Fruit fly (Drosophila melanogaster): ENCODE data around the gene CG14020.

CG14020 gene

DNA sequence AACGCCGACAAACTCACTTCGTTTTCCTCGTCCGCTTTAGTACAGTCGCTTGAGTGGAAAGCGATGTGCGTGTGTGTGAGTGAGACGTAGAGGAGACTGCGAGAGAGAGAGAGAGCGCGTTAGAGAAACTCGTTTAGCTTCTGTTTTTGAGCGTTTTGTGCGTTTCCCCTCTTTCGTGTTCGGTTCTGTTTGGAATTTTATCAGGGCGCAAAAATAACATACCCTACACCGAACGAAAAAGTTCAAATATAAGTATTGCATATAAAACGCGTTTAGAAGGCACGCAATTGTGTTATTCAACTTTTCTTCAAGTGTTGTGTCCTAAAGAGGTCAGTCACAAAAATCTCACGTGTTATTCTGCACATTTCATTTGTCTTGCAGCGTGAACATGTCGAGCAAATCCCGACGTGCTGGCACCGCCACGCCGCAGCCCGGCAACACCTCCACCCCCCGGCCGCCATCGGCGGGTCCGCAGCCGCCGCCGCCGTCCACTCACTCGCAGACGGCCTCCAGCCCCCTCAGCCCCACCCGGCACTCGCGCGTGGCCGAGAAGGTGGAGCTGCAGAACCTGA, 25.5 kb downstream of the CG14020 start:
- TF ChIP-seq CG17806 (tag; optimal IDR thresholded peaks at IDR 0.05) (peak; percentile 25), CG12605 (GFP tag; IDR thresholded peaks at IDR 0.05) (no peak), CG15710 (tag; optimal IDR thresholded peaks at IDR 0.05) (no peak), CG4496 (GFP tag; IDR thresholded peaks at IDR 0.05) (peak; percentile 80), CG8301 (tag; optimal IDR thresholded peaks at IDR 0.05) (no peak), CG34367 (tag; optimal IDR thresholded peaks at IDR 0.05) (no peak), gl (tag; optimal IDR thresholded peaks at IDR 0.05) (no peak), fd96Ca (GFP tag; IDR thresholded peaks at IDR 0.05) (peak; percentile 70; the same call in 1 of the 3 replicates), Ets98B (GFP tag; IDR thresholded peaks at IDR 0.05) (peak; percentile 63; the same call in 1 of the 2 replicates), D1 (tag; optimal IDR thresholded peaks at IDR 0.05) (no peak), Pif1A (GFP tag; optimal IDR thresholded peaks at IDR 0.05) (no peak), Pif1B (GFP tag; optimal IDR thresholded peaks at IDR 0.05) (no peak), CG32121 (GFP tag; IDR thresholded peaks at IDR 0.05) (peak; percentile 82), CG14655 (GFP tag; optimal IDR thresholded peaks at IDR 0.05) (no peak), CG9948 (tag; optimal IDR thresholded peaks at IDR 0.05) (no peak), EcR (GFP tag; optimal IDR thresholded peaks at IDR 0.05) (peak; percentile 58), Snoo (tag; optimal IDR thresholded peaks at IDR 0.05) (peak; percentile 8), rn (GFP tag; IDR thresholded peaks at IDR 0.05) (no peak), CG13204 (GFP tag; optimal IDR thresholded peaks at IDR 0.05) (no peak), CG10348 (GFP tag; IDR thresholded peaks at IDR 0.05) (no peak), CG8159 (tag; optimal IDR thresholded peaks at IDR 0.05) (no peak)

DNA sequence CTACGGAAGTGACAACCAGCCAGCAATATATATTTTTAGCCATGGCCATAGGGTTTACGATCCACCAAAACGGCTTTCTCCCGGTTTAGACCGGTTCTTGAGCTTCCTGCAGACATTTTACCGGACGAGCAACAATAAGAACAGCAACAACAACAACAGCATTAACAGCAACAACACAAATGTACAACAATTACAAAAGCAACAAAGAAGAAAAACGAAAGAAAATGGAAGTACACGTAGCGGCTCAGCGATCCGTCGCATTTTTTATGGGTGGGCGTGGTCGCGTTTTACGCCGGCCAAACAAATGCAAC, 28.6 kb downstream of the CG14020 start:
- TF ChIP-seq CG10348 (GFP tag; IDR thresholded peaks at IDR 0.05) (no peak), CG14655 (GFP tag; optimal IDR thresholded peaks at IDR 0.05) (no peak), Snoo (tag; optimal IDR thresholded peaks at IDR 0.05) (no peak), CG4496 (GFP tag; IDR thresholded peaks at IDR 0.05) (no peak), gl (tag; optimal IDR thresholded peaks at IDR 0.05) (peak; percentile 5), CG13204 (GFP tag; optimal IDR thresholded peaks at IDR 0.05) (peak; percentile 25), Ets98B (GFP tag; IDR thresholded peaks at IDR 0.05) (no peak), D1 (tag; optimal IDR thresholded peaks at IDR 0.05) (no peak), EcR (GFP tag; optimal IDR thresholded peaks at IDR 0.05) (no peak)

DNA sequence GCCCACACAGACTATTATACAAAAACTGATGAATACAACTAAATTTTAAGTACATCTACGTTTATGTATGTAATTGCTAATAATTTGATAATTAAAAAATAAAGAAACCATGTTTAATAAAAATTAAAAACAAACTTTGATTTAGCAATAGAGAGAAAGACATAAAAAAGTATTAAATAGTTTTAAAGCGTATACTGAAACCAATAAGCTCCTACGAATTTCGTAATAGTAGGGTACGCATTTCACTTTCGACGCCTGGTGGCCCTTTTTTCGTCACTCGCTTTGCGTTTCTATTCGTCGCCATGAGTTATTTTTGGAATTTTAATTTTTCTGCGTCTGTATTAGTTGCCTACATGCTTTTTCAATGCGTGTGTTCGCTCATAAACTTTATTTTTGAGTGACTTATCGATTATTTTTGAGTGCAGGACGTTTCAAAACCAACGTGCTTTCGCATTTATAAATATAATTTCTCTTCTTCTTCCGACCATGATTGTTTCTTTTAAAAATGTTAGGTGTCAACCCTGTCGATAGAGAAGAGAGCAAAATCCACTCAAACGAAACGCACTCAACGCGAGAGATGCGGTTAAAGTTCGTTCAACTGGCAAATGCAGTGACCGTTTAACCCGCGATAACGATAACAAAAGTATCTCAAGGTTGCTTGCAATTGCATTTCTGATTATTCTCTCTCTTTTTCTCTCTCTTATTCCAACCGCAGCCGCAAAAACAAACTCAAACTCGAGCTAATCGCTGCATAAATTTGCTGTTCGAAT, 29.2 kb downstream of the CG14020 start, which contains the start of gene Oscillin:
Gene Oscillin (plus strand): TSS at position 569 of the 770 bp plus-strand sequence.
- peak; percentile 85 for TF ChIP-seq CG8159 (tag; optimal IDR thresholded peaks at IDR 0.05)
- TF ChIP-seq CG9948 (tag; optimal IDR thresholded peaks at IDR 0.05), result peak; percentile 56
- TF ChIP-seq Pif1B (GFP tag; optimal IDR thresholded peaks at IDR 0.05), result peak; percentile 73
- TF ChIP-seq Pif1A (GFP tag; optimal IDR thresholded peaks at IDR 0.05), result peak; percentile 67
- peak; percentile 29 for TF ChIP-seq CG15710 (tag; optimal IDR thresholded peaks at IDR 0.05)
- peak; percentile 77 for TF ChIP-seq CG8301 (tag; optimal IDR thresholded peaks at IDR 0.05)
- peak; percentile 100 for TF ChIP-seq EcR (GFP tag; optimal IDR thresholded peaks at IDR 0.05)
- peak; percentile 61 for TF ChIP-seq fd96Ca (GFP tag; IDR thresholded peaks at IDR 0.05)
- TF ChIP-seq D1 (tag; optimal IDR thresholded peaks at IDR 0.05), result no peak
- TF ChIP-seq CG4496 (GFP tag; IDR thresholded peaks at IDR 0.05), result peak; percentile 46; the same call in 1 of the 3 replicates
- no peak for TF ChIP-seq CG10348 (GFP tag; IDR thresholded peaks at IDR 0.05)
- TF ChIP-seq CG12605 (GFP tag; IDR thresholded peaks at IDR 0.05), result peak; percentile 75
- no peak for TF ChIP-seq CG13204 (GFP tag; optimal IDR thresholded peaks at IDR 0.05)
- peak; percentile 79 for TF ChIP-seq CG32121 (GFP tag; IDR thresholded peaks at IDR 0.05)
- TF ChIP-seq rn (GFP tag; IDR thresholded peaks at IDR 0.05), result peak; percentile 55; the same call in 1 of the 2 replicates
- peak; percentile 65 for TF ChIP-seq Snoo (tag; optimal IDR thresholded peaks at IDR 0.05)
- TF ChIP-seq gl (tag; optimal IDR thresholded peaks at IDR 0.05), result no peak
- TF ChIP-seq CG14655 (GFP tag; optimal IDR thresholded peaks at IDR 0.05), result peak; percentile 89
- 0 out of 2 replicates have a peak, but pooled peaks have one; percentile 34 for TF ChIP-seq Ets98B (GFP tag; IDR thresholded peaks at IDR 0.05)
- TF ChIP-seq CG17806 (tag; optimal IDR thresholded peaks at IDR 0.05), result peak; percentile 76
- TF ChIP-seq CG34367 (tag; optimal IDR thresholded peaks at IDR 0.05), result peak; percentile 4

DNA sequence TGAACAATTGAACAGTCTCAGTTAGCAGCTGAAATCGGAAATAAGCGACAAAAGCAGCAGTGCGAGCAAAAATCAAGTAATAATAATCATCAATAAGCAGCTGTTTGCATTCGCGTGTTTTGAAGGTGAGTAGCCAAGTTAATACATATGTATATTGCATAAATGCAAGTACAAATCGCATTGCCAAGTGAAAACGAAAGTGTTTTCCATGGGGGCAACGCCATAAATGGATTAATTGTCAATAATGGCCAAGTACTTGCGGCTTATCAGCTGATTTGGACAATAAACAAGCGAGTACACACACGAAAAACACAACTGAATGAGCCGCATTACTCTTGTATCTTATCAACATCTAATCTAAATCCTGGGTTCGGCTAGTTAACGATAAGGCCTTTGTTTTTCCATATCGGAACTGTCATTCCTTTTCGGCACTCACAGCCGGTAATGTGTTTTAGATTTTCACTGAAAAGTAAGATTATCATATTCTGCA, 29.8 kb downstream of the CG14020 start:
- TF ChIP-seq Pif1B (GFP tag; optimal IDR thresholded peaks at IDR 0.05) (no peak), gl (tag; optimal IDR thresholded peaks at IDR 0.05) (no peak), EcR (GFP tag; optimal IDR thresholded peaks at IDR 0.05) (no peak), CG12605 (GFP tag; IDR thresholded peaks at IDR 0.05) (no peak), CG15710 (tag; optimal IDR thresholded peaks at IDR 0.05) (no peak), CG17806 (tag; optimal IDR thresholded peaks at IDR 0.05) (no peak), CG14655 (GFP tag; optimal IDR thresholded peaks at IDR 0.05) (no peak), CG32121 (GFP tag; IDR thresholded peaks at IDR 0.05) (no peak), CG10348 (GFP tag; IDR thresholded peaks at IDR 0.05) (no peak), CG4496 (GFP tag; IDR thresholded peaks at IDR 0.05) (no peak), CG8159 (tag; optimal IDR thresholded peaks at IDR 0.05) (no peak)

DNA sequence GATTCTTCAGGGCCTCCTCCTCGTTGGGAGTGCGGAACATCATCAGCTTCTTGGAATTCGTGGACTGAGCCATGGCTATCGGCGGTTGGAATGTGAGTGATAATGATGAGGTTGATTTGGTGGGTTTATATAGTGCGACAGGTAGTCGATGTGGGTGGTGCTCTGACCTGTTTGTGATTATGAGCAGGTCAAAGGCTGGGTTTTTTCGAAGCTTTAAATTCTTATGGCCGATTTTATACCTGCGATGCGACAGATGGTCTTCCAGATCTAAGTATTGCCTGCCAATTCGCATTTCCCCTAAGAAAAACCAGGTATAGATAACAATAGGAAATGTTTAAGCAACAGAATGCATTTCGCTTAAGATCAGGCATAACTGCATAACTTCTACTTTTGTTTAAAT, 33.2 kb downstream of the CG14020 start, which contains the start of gene CG14014:
Gene CG14014 (minus strand): TSS at position 101 of the 400 bp plus-strand sequence.
- no peak for TF ChIP-seq CG15710 (tag; optimal IDR thresholded peaks at IDR 0.05)
- TF ChIP-seq CG8301 (tag; optimal IDR thresholded peaks at IDR 0.05), result no peak
- TF ChIP-seq CG8159 (tag; optimal IDR thresholded peaks at IDR 0.05), result no peak
- TF ChIP-seq Snoo (tag; optimal IDR thresholded peaks at IDR 0.05), result no peak
- TF ChIP-seq Pif1A (GFP tag; optimal IDR thresholded peaks at IDR 0.05), result no peak
- TF ChIP-seq CG34367 (tag; optimal IDR thresholded peaks at IDR 0.05), result no peak
- no peak for TF ChIP-seq CG14655 (GFP tag; optimal IDR thresholded peaks at IDR 0.05)
- no peak for TF ChIP-seq CG10348 (GFP tag; IDR thresholded peaks at IDR 0.05)
- TF ChIP-seq rn (GFP tag; IDR thresholded peaks at IDR 0.05), result no peak
- TF ChIP-seq Pif1B (GFP tag; optimal IDR thresholded peaks at IDR 0.05), result no peak
- TF ChIP-seq fd96Ca (GFP tag; IDR thresholded peaks at IDR 0.05), result no peak
- no peak for TF ChIP-seq CG13204 (GFP tag; optimal IDR thresholded peaks at IDR 0.05)
